Worm (Caenorhabditis elegans) whole organism, L3 larva: ENCODE measurements around the gene F46G10.4.

ENCODE experiments used
- R02D3.7 ChIP-seq: fragments of 150-350 bp; optimal IDR thresholded peaks from 2 replicates; lab custom pipeline; 2014; ENCODE audit warnings: missing biosample characterization, missing genetic modification characterization
- ZK546.5 ChIP-seq: sonication (generic microtip); optimal IDR thresholded peaks from 2 replicates; lab custom pipeline; 2017; ENCODE audit warnings: missing biosample characterization, missing genetic modification characterization
- aly-2 ChIP-seq: fragments of 150-350 bp; optimal IDR thresholded peaks from 2 replicates; lab custom pipeline; 2014; ENCODE audit warnings: missing biosample characterization, missing genetic modification characterization
- ama-1 ChIP-seq: fragments of 150-350 bp; optimal IDR thresholded peaks from 2 replicates; lab custom pipeline; 2018
- ceh-16 ChIP-seq: sonication (generic microtip); optimal IDR thresholded peaks from 2 replicates; lab custom pipeline; 2017; ENCODE audit warnings: missing biosample characterization, missing genetic modification characterization
- ceh-28 ChIP-seq: fragments of 150-350 bp; optimal IDR thresholded peaks from 2 replicates; lab custom pipeline; 2014; ENCODE audit warnings: missing biosample characterization, missing genetic modification reagents, missing genetic modification characterization
- ceh-82 ChIP-seq: fragments of 150-350 bp; optimal IDR thresholded peaks from 2 replicates; lab custom pipeline; 2014; ENCODE audit warnings: missing biosample characterization, missing genetic modification characterization
- daf-12 ChIP-seq: fragments of 150-350 bp; optimal IDR thresholded peaks from 2 replicates; lab custom pipeline; 2014; ENCODE audit warnings: missing biosample characterization, missing genetic modification reagents, missing genetic modification characterization
- egl-27 ChIP-seq: sonication (generic microtip); optimal IDR thresholded peaks from 4 replicates; lab custom pipeline; 2017; ENCODE audit warnings: missing biosample characterization, missing genetic modification reagents, missing genetic modification characterization
- elt-2 ChIP-seq: sonication (generic microtip); optimal IDR thresholded peaks from 2 replicates; lab custom pipeline; 2016; ENCODE audit warnings: missing genetic modification reagents, mild to moderate bottlenecking, missing genetic modification characterization, missing compliant biosample characterization
- elt-3 ChIP-seq, 3 experiments: fragments of 150-350 bp in 1 of 3; sonication (generic microtip) in 2 of 3; optimal IDR thresholded peaks; 2 replicates in 2 of 3; 4 replicates in 1 of 3; lab custom pipeline; 2014 to 2017; ENCODE audit warnings: missing biosample characterization in 3 of 3, missing genetic modification characterization in 3 of 3
- fkh-10 ChIP-seq: sonication (generic microtip); optimal IDR thresholded peaks from 2 replicates; lab custom pipeline; 2017; ENCODE audit warnings: missing biosample characterization, missing genetic modification reagents, missing genetic modification characterization
- fkh-2 ChIP-seq: fragments of 150-350 bp; optimal IDR thresholded peaks from 2 replicates; lab custom pipeline; 2014; ENCODE audit warnings: missing biosample characterization, missing genetic modification reagents, missing genetic modification characterization
- fos-1 ChIP-seq: fragments of 150-350 bp; optimal IDR thresholded peaks from 2 replicates; lab custom pipeline; 2014; ENCODE audit warnings: missing biosample characterization, missing genetic modification characterization
- hmg-11 ChIP-seq: sonication (generic microtip); optimal IDR thresholded peaks from 2 replicates; lab custom pipeline; 2016; ENCODE audit warnings: missing genetic modification characterization, missing compliant biosample characterization
- jun-1 ChIP-seq: fragments of 150-350 bp; optimal IDR thresholded peaks from 2 replicates; lab custom pipeline; 2014; ENCODE audit warnings: missing biosample characterization, missing genetic modification reagents, missing genetic modification characterization
- lin-15B ChIP-seq: fragments of 150-350 bp; optimal IDR thresholded peaks from 2 replicates; lab custom pipeline; 2014; ENCODE audit warnings: missing biosample characterization, missing genetic modification characterization
- lsy-12 ChIP-seq: sonication (generic microtip); optimal IDR thresholded peaks from 2 replicates; lab custom pipeline; 2016; ENCODE audit warnings: mild to moderate bottlenecking, missing genetic modification characterization, missing compliant biosample characterization
- mml-1 ChIP-seq: fragments of 150-350 bp; sonication (generic microtip); optimal IDR thresholded peaks from 3 replicates; lab custom pipeline; 2014; ENCODE audit warnings: missing biosample characterization, missing genetic modification characterization
- nhr-11 ChIP-seq: fragments of 150-350 bp; optimal IDR thresholded peaks from 2 replicates; lab custom pipeline; 2014; ENCODE audit warnings: missing biosample characterization, missing genetic modification characterization
- nhr-23 ChIP-seq: fragments of 150-350 bp; optimal IDR thresholded peaks from 2 replicates; lab custom pipeline; 2014; ENCODE audit warnings: missing biosample characterization, missing genetic modification reagents, missing genetic modification characterization
- nhr-28 ChIP-seq: fragments of 150-350 bp; optimal IDR thresholded peaks from 2 replicates; lab custom pipeline; 2014; ENCODE audit warnings: missing biosample characterization, missing genetic modification characterization
- nhr-43 ChIP-seq: sonication (generic microtip); optimal IDR thresholded peaks from 2 replicates; lab custom pipeline; 2016; ENCODE audit warnings: mild to moderate bottlenecking, missing genetic modification characterization, missing compliant biosample characterization; ENCODE audit not compliant: poor library complexity, severe bottlenecking
- nhr-76 ChIP-seq: fragments of 150-350 bp; sonication (generic microtip); optimal IDR thresholded peaks from 5 replicates; lab custom pipeline; 2014; ENCODE audit warnings: missing biosample characterization, missing genetic modification characterization
- pha-4 ChIP-seq: fragments of 150-350 bp; optimal IDR thresholded peaks from 2 replicates; lab custom pipeline; 2014; ENCODE audit warnings: missing biosample characterization, missing genetic modification reagents, missing genetic modification characterization
- pqm-1 ChIP-seq: fragments of 150-350 bp; optimal IDR thresholded peaks from 2 replicates; lab custom pipeline; 2017; ENCODE audit warnings: missing biosample characterization, missing genetic modification characterization, inconsistent platforms
- sea-2 ChIP-seq: fragments of 150-350 bp; sonication (generic microtip); optimal IDR thresholded peaks from 4 replicates; lab custom pipeline; 2014; ENCODE audit warnings: missing biosample characterization, missing genetic modification reagents, missing genetic modification characterization
- skn-1 ChIP-seq: fragments of 150-350 bp; optimal IDR thresholded peaks from 2 replicates; lab custom pipeline; 2014; ENCODE audit warnings: missing biosample characterization, missing genetic modification characterization
- snpc-4 ChIP-seq: fragments of 150-350 bp; optimal IDR thresholded peaks from 2 replicates; lab custom pipeline; 2014; ENCODE audit warnings: missing biosample characterization, missing genetic modification characterization
- tbx-2 ChIP-seq: sonication (generic microtip); optimal IDR thresholded peaks from 2 replicates; lab custom pipeline; 2016; ENCODE audit warnings: mild to moderate bottlenecking, missing genetic modification characterization, missing compliant biosample characterization
- unc-39 ChIP-seq: sonication (generic microtip); optimal IDR thresholded peaks from 4 replicates; lab custom pipeline; 2017; ENCODE audit warnings: missing biosample characterization, missing genetic modification characterization
- unc-62 ChIP-seq: fragments of 150-350 bp; sonication (generic microtip); optimal IDR thresholded peaks from 4 replicates; lab custom pipeline; 2014; ENCODE audit warnings: missing biosample characterization, missing genetic modification reagents, missing genetic modification characterization
- zag-1 ChIP-seq: fragments of 150-350 bp; optimal IDR thresholded peaks from 2 replicates; lab custom pipeline; 2014; ENCODE audit warnings: missing biosample characterization, missing genetic modification characterization
- ztf-4 ChIP-seq: fragments of 150-350 bp; optimal IDR thresholded peaks from 2 replicates; lab custom pipeline; 2014; ENCODE audit warnings: missing biosample characterization, missing genetic modification characterization

The F46G10.4 gene

ce11 chrX:13333835-13334234 lies at the start of gene F46G10.4:
F46G10.4 (plus strand) TSS chrX:13334046.
- TF ChIP-seq pha-4, result peak; percentile 14
- TF ChIP-seq pqm-1 (tag; lab: Kevin White, UChicago), result peak; percentile 88
- TF ChIP-seq sea-2 (GFP tag; lab: Kevin White, UChicago), result no peak
- TF ChIP-seq daf-12 (tag; lab: Kevin White, UChicago), result no peak
- TF ChIP-seq elt-2, result peak; percentile 82
- TF ChIP-seq, all 47 proteins: peak for 3

ce11 chrX:13284091-13284490 lies 49.8 kb upstream of the F46G10.4 start, which contains the start of gene cyp-14A4:
cyp-14A4 (minus strand) TSS chrX:13284197.
- TF ChIP-seq mml-1 (tag; lab: Kevin White, UChicago) (no peak), nhr-76 (tag; lab: Kevin White, UChicago) (no peak), ama-1 (no peak), nhr-11 (tag; lab: Kevin White, UChicago) (no peak), unc-39 (tag; lab: Kevin White, UChicago) (no peak), snpc-4 (tag; lab: Kevin White, UChicago) (no peak)
- TF ChIP-seq, all 47 proteins: peak for 0

- TF ChIP-seq nhr-23 (no peak), ceh-28 (tag; lab: Kevin White, UChicago) (no peak), lin-15B (no peak), sea-2 (GFP tag; lab: Kevin White, UChicago) (no peak), ama-1 (no peak), egl-27 (tag; lab: Kevin White, UChicago) (no peak), daf-12 (tag; lab: Kevin White, UChicago) (no peak), aly-2 (tag; lab: Kevin White, UChicago) (no peak), hmg-11 (no peak), nhr-28 (tag; lab: Kevin White, UChicago) (no peak), fkh-2 (tag; lab: Kevin White, UChicago) (no peak), pqm-1 (tag; lab: Kevin White, UChicago) (no peak)
These were observed 49.2 kb upstream of the F46G10.4 start for ce11 chrX:13284618-13285017.

- TF ChIP-seq elt-2, result no peak
- no peak for TF ChIP-seq ama-1
- TF ChIP-seq egl-27 (tag; lab: Kevin White, UChicago), result no peak
- no peak for TF ChIP-seq ceh-28 (tag; lab: Kevin White, UChicago)
- TF ChIP-seq lin-15B, result no peak
- TF ChIP-seq zag-1 (tag; lab: Kevin White, UChicago), result no peak
- TF ChIP-seq lsy-12 (tag; lab: Kevin White, UChicago), result no peak
- no peak for TF ChIP-seq R02D3.7 (tag; lab: Kevin White, UChicago)
- TF ChIP-seq nhr-43 (tag; lab: Kevin White, UChicago), result no peak
- no peak for TF ChIP-seq fkh-2 (tag; lab: Kevin White, UChicago)
- no peak for TF ChIP-seq ceh-16 (tag; lab: Kevin White, UChicago)
- no peak for TF ChIP-seq tbx-2 (tag; lab: Kevin White, UChicago)
- no peak for TF ChIP-seq sea-2 (GFP tag; lab: Kevin White, UChicago)
- TF ChIP-seq jun-1 (tag; lab: Kevin White, UChicago), result no peak
- TF ChIP-seq pqm-1 (tag; lab: Kevin White, UChicago), result no peak
- no peak for TF ChIP-seq mml-1 (tag; lab: Kevin White, UChicago)
- no peak for TF ChIP-seq fkh-10
- no peak for TF ChIP-seq pha-4
These were observed 47.3 kb upstream of the F46G10.4 start, which contains the start of gene R04D3.2 for ce11 chrX:13286533-13286932. R04D3.2 (minus strand) TSS chrX:13286633.

ce11 chrX:13288715-13289114 lies 45.1 kb upstream of the F46G10.4 start, which contains the start of gene R04D3.4:
R04D3.4 (minus strand) TSS chrX:13288815.
- TF ChIP-seq fos-1 (tag; lab: Kevin White, UChicago), result no peak
- no peak for TF ChIP-seq skn-1
- no peak for TF ChIP-seq unc-39 (tag; lab: Kevin White, UChicago)
- TF ChIP-seq lsy-12 (tag; lab: Kevin White, UChicago), result no peak
- no peak for TF ChIP-seq ztf-4 (tag; lab: Kevin White, UChicago)
- TF ChIP-seq pqm-1 (tag; lab: Kevin White, UChicago), result no peak
- TF ChIP-seq jun-1 (tag; lab: Kevin White, UChicago), result no peak
- TF ChIP-seq fkh-10, result no peak
- TF ChIP-seq elt-3 (tag; optimal IDR thresholded peaks at IDR 0.05; lab: Kevin White, UChicago), result no peak
- TF ChIP-seq ama-1, result no peak
- no peak for TF ChIP-seq elt-2
- TF ChIP-seq ceh-82 (tag; lab: Kevin White, UChicago), result no peak
- TF ChIP-seq ZK546.5 (tag; lab: Kevin White, UChicago), result no peak
- no peak for TF ChIP-seq snpc-4 (tag; lab: Kevin White, UChicago)
- TF ChIP-seq nhr-76 (tag; lab: Kevin White, UChicago), result no peak
- TF ChIP-seq unc-62 (GFP tag; lab: Kevin White, UChicago), result no peak
